Worm (Caenorhabditis elegans) whole organism, midembryonic: Measurements from ENCODE around the gene got-2.2.

Experiments
- cog-1 ChIP-seq: sonication (generic microtip); optimal IDR thresholded peaks from 2 replicates; lab custom pipeline; 2016; ENCODE audit warnings: missing genetic modification characterization, missing compliant biosample characterization
- flt-1 ChIP-seq: fragments of 200-800 bp; sonication (Bioruptor generic); IDR thresholded peaks from 2 replicates; pipeline ENCODE4 v1.3.6; 2022; ENCODE audit warnings: missing genetic modification characterization, missing compliant biosample characterization
- ztf-23 ChIP-seq: fragments of 200-800 bp; sonication (Bioruptor generic); IDR thresholded peaks from 2 replicates; pipeline ENCODE4 v1.3.6; 2022; ENCODE audit warnings: missing genetic modification reagents, missing genetic modification characterization, missing compliant biosample characterization

- TF ChIP-seq cog-1 (tag; lab: Kevin White, UChicago): no peak
- TF ChIP-seq ztf-23 (GFP tag; lab: Robert Waterston, UW): no peak
- TF ChIP-seq flt-1: no peak
These were observed 4.7 kb downstream of the got-2.2 start for ce11 chrX:6245499-6245898.
